Worm (Caenorhabditis elegans) whole organism, L3 larva: Measurements from ENCODE around the gene F01D5.3.

Experiments
- R02D3.7 ChIP-seq: fragments of 150-350 bp; optimal IDR thresholded peaks from 2 replicates; lab custom pipeline; 2014; ENCODE audit warnings: missing biosample characterization, missing genetic modification characterization
- ZK546.5 ChIP-seq: sonication (generic microtip); optimal IDR thresholded peaks from 2 replicates; lab custom pipeline; 2017; ENCODE audit warnings: missing biosample characterization, missing genetic modification characterization
- aly-2 ChIP-seq: fragments of 150-350 bp; optimal IDR thresholded peaks from 2 replicates; lab custom pipeline; 2014; ENCODE audit warnings: missing biosample characterization, missing genetic modification characterization
- ama-1 ChIP-seq: fragments of 150-350 bp; optimal IDR thresholded peaks from 2 replicates; lab custom pipeline; 2018
- ceh-16 ChIP-seq: sonication (generic microtip); optimal IDR thresholded peaks from 2 replicates; lab custom pipeline; 2017; ENCODE audit warnings: missing biosample characterization, missing genetic modification characterization
- ceh-28 ChIP-seq: fragments of 150-350 bp; optimal IDR thresholded peaks from 2 replicates; lab custom pipeline; 2014; ENCODE audit warnings: missing biosample characterization, missing genetic modification reagents, missing genetic modification characterization
- ceh-82 ChIP-seq: fragments of 150-350 bp; optimal IDR thresholded peaks from 2 replicates; lab custom pipeline; 2014; ENCODE audit warnings: missing biosample characterization, missing genetic modification characterization
- ceh-9 ChIP-seq: sonication (generic microtip); optimal IDR thresholded peaks from 2 replicates; lab custom pipeline; 2018; ENCODE audit warnings: missing biosample characterization, missing genetic modification characterization
- daf-12 ChIP-seq: fragments of 150-350 bp; optimal IDR thresholded peaks from 2 replicates; lab custom pipeline; 2014; ENCODE audit warnings: missing biosample characterization, missing genetic modification reagents, missing genetic modification characterization
- egl-27 ChIP-seq: sonication (generic microtip); optimal IDR thresholded peaks from 4 replicates; lab custom pipeline; 2017; ENCODE audit warnings: missing biosample characterization, missing genetic modification reagents, missing genetic modification characterization
- egl-5 ChIP-seq: fragments of 150-350 bp; optimal IDR thresholded peaks from 2 replicates; lab custom pipeline; 2017; ENCODE audit warnings: missing biosample characterization, missing genetic modification reagents, missing genetic modification characterization, inconsistent platforms
- elt-1 ChIP-seq: fragments of 150-350 bp; optimal IDR thresholded peaks from 2 replicates; lab custom pipeline; 2014; ENCODE audit warnings: missing biosample characterization, missing genetic modification characterization
- elt-2 ChIP-seq: sonication (generic microtip); optimal IDR thresholded peaks from 2 replicates; lab custom pipeline; 2016; ENCODE audit warnings: missing genetic modification reagents, mild to moderate bottlenecking, missing genetic modification characterization, missing compliant biosample characterization
- elt-3 ChIP-seq, 3 experiments: fragments of 150-350 bp in 1 of 3; sonication (generic microtip) in 2 of 3; optimal IDR thresholded peaks; 2 replicates in 2 of 3; 4 replicates in 1 of 3; lab custom pipeline; 2014 to 2017; ENCODE audit warnings: missing biosample characterization in 3 of 3, missing genetic modification characterization in 3 of 3
- eor-1 ChIP-seq, 2 experiments: fragments of 150-350 bp; optimal IDR thresholded peaks; 2 replicates each; lab custom pipeline; 2014 to 2018; ENCODE audit warnings: missing biosample characterization in 2 of 2, missing genetic modification characterization in 2 of 2
- fkh-10 ChIP-seq: sonication (generic microtip); optimal IDR thresholded peaks from 2 replicates; lab custom pipeline; 2017; ENCODE audit warnings: missing biosample characterization, missing genetic modification reagents, missing genetic modification characterization
- fkh-2 ChIP-seq: fragments of 150-350 bp; optimal IDR thresholded peaks from 2 replicates; lab custom pipeline; 2014; ENCODE audit warnings: missing biosample characterization, missing genetic modification reagents, missing genetic modification characterization
- fos-1 ChIP-seq: fragments of 150-350 bp; optimal IDR thresholded peaks from 2 replicates; lab custom pipeline; 2014; ENCODE audit warnings: missing biosample characterization, missing genetic modification characterization
- hmg-11 ChIP-seq: sonication (generic microtip); optimal IDR thresholded peaks from 2 replicates; lab custom pipeline; 2016; ENCODE audit warnings: missing genetic modification characterization, missing compliant biosample characterization
- jun-1 ChIP-seq: fragments of 150-350 bp; optimal IDR thresholded peaks from 2 replicates; lab custom pipeline; 2014; ENCODE audit warnings: missing biosample characterization, missing genetic modification reagents, missing genetic modification characterization
- lin-15B ChIP-seq: fragments of 150-350 bp; optimal IDR thresholded peaks from 2 replicates; lab custom pipeline; 2014; ENCODE audit warnings: missing biosample characterization, missing genetic modification characterization
- lin-39 ChIP-seq: fragments of 150-350 bp; optimal IDR thresholded peaks from 2 replicates; lab custom pipeline; 2018; ENCODE audit warnings: missing biosample characterization, missing genetic modification reagents, missing genetic modification characterization
- lsy-12 ChIP-seq: sonication (generic microtip); optimal IDR thresholded peaks from 2 replicates; lab custom pipeline; 2016; ENCODE audit warnings: mild to moderate bottlenecking, missing genetic modification characterization, missing compliant biosample characterization
- mdl-1 ChIP-seq: fragments of 150-350 bp; optimal IDR thresholded peaks from 2 replicates; lab custom pipeline; 2014; ENCODE audit warnings: missing biosample characterization, missing genetic modification characterization
- mml-1 ChIP-seq: fragments of 150-350 bp; sonication (generic microtip); optimal IDR thresholded peaks from 3 replicates; lab custom pipeline; 2014; ENCODE audit warnings: missing biosample characterization, missing genetic modification characterization
- nfya-1 ChIP-seq: sonication (generic microtip); optimal IDR thresholded peaks from 2 replicates; lab custom pipeline; 2017; ENCODE audit warnings: missing genetic modification characterization, mild to moderate bottlenecking, missing compliant biosample characterization, antibody characterized with exemption, moderate library complexity; ENCODE audit not compliant: insufficient read depth
- nhr-11 ChIP-seq: fragments of 150-350 bp; optimal IDR thresholded peaks from 2 replicates; lab custom pipeline; 2014; ENCODE audit warnings: missing biosample characterization, missing genetic modification characterization
- nhr-12 ChIP-seq: fragments of 150-350 bp; optimal IDR thresholded peaks from 2 replicates; lab custom pipeline; 2014; ENCODE audit warnings: missing biosample characterization, missing genetic modification characterization
- nhr-23 ChIP-seq: fragments of 150-350 bp; optimal IDR thresholded peaks from 2 replicates; lab custom pipeline; 2014; ENCODE audit warnings: missing biosample characterization, missing genetic modification reagents, missing genetic modification characterization
- nhr-237 ChIP-seq: fragments of 150-350 bp; optimal IDR thresholded peaks from 2 replicates; lab custom pipeline; 2014; ENCODE audit warnings: missing biosample characterization, missing genetic modification characterization
- nhr-25 ChIP-seq: sonication (generic microtip); optimal IDR thresholded peaks from 2 replicates; lab custom pipeline; 2017; ENCODE audit warnings: missing biosample characterization, missing genetic modification characterization
- nhr-28 ChIP-seq: fragments of 150-350 bp; optimal IDR thresholded peaks from 2 replicates; lab custom pipeline; 2014; ENCODE audit warnings: missing biosample characterization, missing genetic modification characterization
- nhr-43 ChIP-seq: sonication (generic microtip); optimal IDR thresholded peaks from 2 replicates; lab custom pipeline; 2016; ENCODE audit warnings: mild to moderate bottlenecking, missing genetic modification characterization, missing compliant biosample characterization; ENCODE audit not compliant: poor library complexity, severe bottlenecking
- nhr-67 ChIP-seq: fragments of 150-350 bp; optimal IDR thresholded peaks from 2 replicates; lab custom pipeline; 2014; ENCODE audit warnings: missing biosample characterization, missing genetic modification characterization
- nhr-76 ChIP-seq: fragments of 150-350 bp; sonication (generic microtip); optimal IDR thresholded peaks from 5 replicates; lab custom pipeline; 2014; ENCODE audit warnings: missing biosample characterization, missing genetic modification characterization
- nhr-77 ChIP-seq: fragments of 150-350 bp; optimal IDR thresholded peaks from 2 replicates; lab custom pipeline; 2014; ENCODE audit warnings: missing biosample characterization, missing genetic modification characterization
- pha-4 ChIP-seq: fragments of 150-350 bp; optimal IDR thresholded peaks from 2 replicates; lab custom pipeline; 2014; ENCODE audit warnings: missing biosample characterization, missing genetic modification reagents, missing genetic modification characterization
- pqm-1 ChIP-seq: fragments of 150-350 bp; optimal IDR thresholded peaks from 2 replicates; lab custom pipeline; 2017; ENCODE audit warnings: missing biosample characterization, missing genetic modification characterization, inconsistent platforms
- sea-2 ChIP-seq: fragments of 150-350 bp; sonication (generic microtip); optimal IDR thresholded peaks from 4 replicates; lab custom pipeline; 2014; ENCODE audit warnings: missing biosample characterization, missing genetic modification reagents, missing genetic modification characterization
- skn-1 ChIP-seq: fragments of 150-350 bp; optimal IDR thresholded peaks from 2 replicates; lab custom pipeline; 2014; ENCODE audit warnings: missing biosample characterization, missing genetic modification characterization
- snpc-4 ChIP-seq: fragments of 150-350 bp; optimal IDR thresholded peaks from 2 replicates; lab custom pipeline; 2014; ENCODE audit warnings: missing biosample characterization, missing genetic modification characterization
- tbx-2 ChIP-seq: sonication (generic microtip); optimal IDR thresholded peaks from 2 replicates; lab custom pipeline; 2016; ENCODE audit warnings: mild to moderate bottlenecking, missing genetic modification characterization, missing compliant biosample characterization
- unc-39 ChIP-seq: sonication (generic microtip); optimal IDR thresholded peaks from 4 replicates; lab custom pipeline; 2017; ENCODE audit warnings: missing biosample characterization, missing genetic modification characterization
- unc-62 ChIP-seq: fragments of 150-350 bp; sonication (generic microtip); optimal IDR thresholded peaks from 4 replicates; lab custom pipeline; 2014; ENCODE audit warnings: missing biosample characterization, missing genetic modification reagents, missing genetic modification characterization
- zag-1 ChIP-seq: fragments of 150-350 bp; optimal IDR thresholded peaks from 2 replicates; lab custom pipeline; 2014; ENCODE audit warnings: missing biosample characterization, missing genetic modification characterization
- ztf-11 ChIP-seq: fragments of 150-350 bp; optimal IDR thresholded peaks from 2 replicates; lab custom pipeline; 2014; ENCODE audit warnings: missing biosample characterization, missing genetic modification characterization
- ztf-4 ChIP-seq: fragments of 150-350 bp; optimal IDR thresholded peaks from 2 replicates; lab custom pipeline; 2014; ENCODE audit warnings: missing biosample characterization, missing genetic modification characterization

Gene F01D5.3

DNA sequence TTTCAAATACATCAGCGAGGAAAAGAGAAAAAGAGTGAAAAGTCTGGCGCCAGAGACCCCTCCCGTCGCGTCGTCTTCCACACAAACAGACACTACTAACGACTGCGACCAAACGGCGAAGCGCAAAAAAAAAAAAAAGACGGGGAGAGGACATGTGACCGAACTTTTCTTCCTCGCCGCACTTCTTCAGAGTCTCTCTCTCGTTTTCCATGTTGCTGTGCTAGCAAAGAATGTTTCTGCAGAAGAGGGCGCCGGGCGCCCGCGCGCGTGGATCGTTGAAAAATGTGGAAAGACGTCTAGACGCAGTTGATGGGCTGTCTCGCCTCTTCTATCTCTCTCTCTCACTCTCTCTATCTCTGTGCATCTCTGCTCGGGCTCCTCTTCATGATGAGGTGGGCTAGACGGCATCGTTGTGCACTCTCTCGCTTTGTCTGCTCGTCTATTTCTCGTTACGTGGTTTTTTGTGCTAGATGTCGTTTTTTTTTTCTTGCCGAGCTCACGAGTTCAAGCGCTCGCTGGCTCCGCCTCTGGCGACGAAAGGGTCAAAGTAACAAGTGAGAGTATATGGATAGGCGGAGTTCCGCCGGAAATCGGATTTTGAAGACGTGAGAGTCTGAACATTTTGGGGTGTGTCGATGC lies 40.4 kb upstream of the F01D5.3 start:
- TF ChIP-seq pha-4 (peak; percentile 85), lsy-12 (tag; lab: Kevin White, UChicago) (peak; percentile 79), nhr-28 (tag; lab: Kevin White, UChicago) (no peak), nhr-23 (tag; lab: Kevin White, UChicago) (peak; percentile 87), mdl-1 (tag; lab: Kevin White, UChicago) (peak; percentile 98), elt-2 (tag; lab: Kevin White, UChicago) (peak; percentile 92), lin-15B (tag; lab: Kevin White, UChicago) (peak; percentile 65), nhr-12 (tag; lab: Kevin White, UChicago) (no peak), nhr-237 (tag; lab: Kevin White, UChicago) (no peak), ztf-4 (tag; lab: Kevin White, UChicago) (peak; percentile 72), pqm-1 (tag; lab: Kevin White, UChicago) (peak; percentile 72), fkh-10 (peak; percentile 68), nhr-76 (no peak), unc-62 (GFP tag; lab: Kevin White, UChicago) (peak; percentile 93), zag-1 (peak; percentile 76), hmg-11 (tag; lab: Kevin White, UChicago) (peak; percentile 98), R02D3.7 (tag; lab: Kevin White, UChicago) (peak; percentile 71), nhr-67 (tag; lab: Kevin White, UChicago) (no peak), unc-39 (no peak), ceh-16 (tag; lab: Kevin White, UChicago) (no peak), eor-1 (tag; optimal IDR thresholded peaks at IDR 0.05; lab: Kevin White, UChicago) (no peak), snpc-4 (tag; lab: Kevin White, UChicago) (peak; percentile 76), ama-1 (lab: Kevin White, UChicago) (peak; percentile 74), nhr-25 (tag; lab: Kevin White, UChicago) (peak; percentile 60), jun-1 (tag; lab: Kevin White, UChicago) (peak; percentile 91), aly-2 (tag; lab: Kevin White, UChicago) (no peak), ZK546.5 (tag; lab: Kevin White, UChicago) (peak; percentile 25), nhr-77 (peak; percentile 45), fkh-2 (tag; lab: Kevin White, UChicago) (no peak), ztf-11 (tag; lab: Kevin White, UChicago) (no peak), egl-27 (tag; lab: Kevin White, UChicago) (peak; percentile 82), elt-3 (tag; optimal IDR thresholded peaks at IDR 0.05; lab: Kevin White, UChicago) (no peak), nfya-1 (tag; lab: Kevin White, UChicago) (peak; percentile 90), mml-1 (no peak), ceh-9 (tag; lab: Kevin White, UChicago) (no peak), skn-1 (tag; lab: Kevin White, UChicago) (peak; percentile 66), tbx-2 (tag; lab: Kevin White, UChicago) (peak; percentile 84), fos-1 (tag; lab: Kevin White, UChicago) (no peak), ceh-28 (tag; lab: Kevin White, UChicago) (peak; percentile 88), elt-1 (tag; lab: Kevin White, UChicago) (peak; percentile 44), daf-12 (tag; lab: Kevin White, UChicago) (no peak), lin-39 (tag; lab: Kevin White, UChicago) (peak; percentile 99), nhr-11 (peak; percentile 82), sea-2 (GFP tag; lab: Kevin White, UChicago) (no peak), egl-5 (tag; lab: Kevin White, UChicago) (peak; percentile 93), nhr-43 (peak; percentile 82), ceh-82 (tag; lab: Kevin White, UChicago) (no peak)
